Fruit fly (Drosophila melanogaster) whole organism: ENCODE data around the gene Neurl4.

Experiments used
- CG8478 ChIP-seq: fragments of >200 bp; optimal IDR thresholded peaks from 2 replicates; lab custom pipeline; 2018; ENCODE audit warnings: inconsistent platforms
- Dll ChIP-seq: fragments of >200 bp; optimal IDR thresholded peaks from 2 replicates; lab custom pipeline; 2017
- EcR ChIP-seq, 2 experiments: fragments of >200 bp; optimal IDR thresholded peaks; 2 replicates each; lab custom pipeline; 2017; ENCODE audit warnings: missing biosample characterization in 2 of 2, missing genetic modification characterization in 2 of 2, missing genetic modification reagents in 2 of 2
- pan ChIP-seq: fragments of >200 bp; optimal IDR thresholded peaks from 2 replicates; lab custom pipeline; 2017
- psq ChIP-seq: fragments of >200 bp; optimal IDR thresholded peaks from 2 replicates; lab custom pipeline; 2017
- usp ChIP-seq: fragments of >200 bp; optimal IDR thresholded peaks from 2 replicates; lab custom pipeline; 2017; ENCODE audit warnings: missing biosample characterization, missing genetic modification characterization, mixed read lengths

DNA sequence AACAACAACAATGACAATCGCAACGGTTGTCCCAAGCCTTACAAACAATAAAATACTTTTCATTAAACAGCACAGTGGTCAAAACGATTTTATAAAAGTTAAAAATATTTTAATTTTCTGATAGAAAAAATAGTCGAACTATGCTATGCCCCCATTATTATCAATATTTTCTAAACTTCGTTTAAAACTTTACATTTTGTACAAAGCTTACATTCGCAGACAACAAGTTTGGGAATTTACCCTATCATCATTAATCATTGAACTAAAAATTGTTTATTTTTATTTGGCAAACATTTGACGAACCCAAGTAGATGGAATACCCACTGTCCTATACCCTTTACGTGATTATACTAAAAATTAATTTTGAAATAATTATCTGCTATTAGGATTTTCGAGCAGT lies 28.5 kb upstream of the Neurl4 start:
- no peak for TF ChIP-seq EcR (GFP tag; optimal IDR thresholded peaks at IDR 0.05; lab: Kevin White, UChicago)
- TF ChIP-seq CG8478: no peak
- no peak for TF ChIP-seq Dll
- no peak for TF ChIP-seq pan
- TF ChIP-seq usp (GFP tag; lab: Kevin White, UChicago): no peak
- no peak for TF ChIP-seq psq (lab: Kevin White, UChicago)
